Fruit fly (Drosophila melanogaster) whole organism, prepupa: ENCODE results near the gene CG15570.

Experiments used
- CG16779 ChIP-seq: fragments of 200-800 bp; sonication (Bioruptor generic); optimal IDR thresholded peaks from 3 replicates; lab custom pipeline; 2017; ENCODE audit warnings: missing biosample characterization, mild to moderate bottlenecking, missing genetic modification characterization
- Ets21C ChIP-seq: fragments of 200-800 bp; sonication (Bioruptor generic); optimal IDR thresholded peaks from 3 replicates; lab custom pipeline; 2016; ENCODE audit warnings: missing biosample characterization, missing genetic modification characterization
- Hr38 ChIP-seq: sonication (Bioruptor generic); optimal IDR thresholded peaks from 2 replicates; lab custom pipeline; 2016; ENCODE audit warnings: missing biosample characterization, missing genetic modification characterization

- TF ChIP-seq Hr38 (GFP tag; lab: Kevin White, UChicago) = no peak
- no peak for TF ChIP-seq CG16779 (tag; lab: Kevin White, UChicago)
- no peak for TF ChIP-seq Ets21C (GFP tag; lab: Kevin White, UChicago)
Observed at dm6 chrX:4240146-4240545, 22.2 kb downstream of the CG15570 start.
